Worm (Caenorhabditis elegans): ENCODE data around the gene mgl-1.

ce11 chrX:9938537-9938936 lies 37.6 kb downstream of the mgl-1 start, which contains the start of the genes C17G1.5 and C17G1.14:
- TF ChIP-seq W03F9.2 (tag; optimal IDR thresholded peaks at IDR 0.05) (no peak), him-1 (tag; optimal IDR thresholded peaks at IDR 0.05) (no peak), dao-5 (tag; optimal IDR thresholded peaks at IDR 0.05) (no peak)
